Worm (Caenorhabditis elegans) whole organism, L1 larva: ENCODE measurements around the gene str-208.

Experiments
- C04F5.9 ChIP-seq: sonication (generic microtip); optimal IDR thresholded peaks from 2 replicates; lab custom pipeline; 2016; ENCODE audit warnings: missing genetic modification characterization, missing compliant biosample characterization
- aha-1 ChIP-seq: fragments of 150-350 bp; optimal IDR thresholded peaks from 2 replicates; lab custom pipeline; 2014; ENCODE audit warnings: missing biosample characterization, missing genetic modification characterization
- ceh-63 ChIP-seq: fragments of 200-800 bp; sonication (Bioruptor generic); optimal IDR thresholded peaks from 2 replicates; lab custom pipeline; 2018; ENCODE audit warnings: mild to moderate bottlenecking, missing genetic modification characterization, missing compliant biosample characterization
- ceh-8 ChIP-seq: fragments of 200-800 bp; sonication (Bioruptor generic); optimal IDR thresholded peaks from 2 replicates; lab custom pipeline; 2018; ENCODE audit warnings: mild to moderate bottlenecking, missing genetic modification characterization, moderate library complexity, missing compliant biosample characterization
- ceh-82 ChIP-seq, 3 experiments: fragments of 150-350 bp in 1 of 3; sonication (generic microtip) in 2 of 3; optimal IDR thresholded peaks; 2 replicates each; lab custom pipeline; 2014 to 2017; ENCODE audit warnings: missing biosample characterization in 3 of 3, missing genetic modification characterization in 3 of 3
- ces-1 ChIP-seq: fragments of 150-350 bp; optimal IDR thresholded peaks from 2 replicates; lab custom pipeline; 2014; ENCODE audit warnings: missing biosample characterization, missing genetic modification reagents, missing genetic modification characterization
- dsc-1 ChIP-seq: sonication (generic microtip); optimal IDR thresholded peaks from 2 replicates; lab custom pipeline; 2016; ENCODE audit warnings: mild to moderate bottlenecking, missing genetic modification characterization, missing compliant biosample characterization
- efl-1 ChIP-seq, 4 experiments: fragments of 150-350 bp; optimal IDR thresholded peaks in 3 of 4; peaks in 1 of 4; 1 replicate in 1 of 4; 2 replicates in 3 of 4; lab custom pipeline; 2014; ENCODE audit warnings: missing biosample characterization in 2 of 4, missing genetic modification characterization in 2 of 4, missing genetic modification reagents in 2 of 4
- efl-3 ChIP-seq: fragments of 200-800 bp; sonication (Bioruptor generic); optimal IDR thresholded peaks from 2 replicates; lab custom pipeline; 2018; ENCODE audit warnings: mild to moderate bottlenecking, missing genetic modification characterization, missing compliant biosample characterization
- egl-13 ChIP-seq: sonication (generic microtip); optimal IDR thresholded peaks from 2 replicates; lab custom pipeline; 2016; ENCODE audit warnings: missing genotype, missing genetic modification reagents, missing genetic modification characterization, missing compliant biosample characterization
- elt-2 ChIP-seq: sonication (generic microtip); optimal IDR thresholded peaks from 2 replicates; lab custom pipeline; 2016; ENCODE audit warnings: missing genetic modification characterization, mild to moderate bottlenecking, inconsistent platforms, missing compliant biosample characterization, missing genetic modification reagents
- elt-3 ChIP-seq, 6 experiments: fragments of 150-350 bp in 1 of 6; sonication (generic microtip); optimal IDR thresholded peaks; 2 replicates each; lab custom pipeline; 2017 to 2018; ENCODE audit warnings: missing biosample characterization in 6 of 6, missing genetic modification characterization in 6 of 6, inconsistent platforms in 1 of 6
- fkh-4 ChIP-seq: sonication (generic microtip); optimal IDR thresholded peaks from 2 replicates; lab custom pipeline; 2016; ENCODE audit warnings: missing compliant biosample characterization, missing genetic modification characterization, borderline replicate concordance
- fos-1 ChIP-seq: fragments of 150-350 bp; optimal IDR thresholded peaks from 2 replicates; lab custom pipeline; 2014; ENCODE audit warnings: missing biosample characterization, missing genetic modification characterization
- grh-1 ChIP-seq: fragments of 200-800 bp; sonication (Bioruptor generic); IDR thresholded peaks from 2 replicates; pipeline ENCODE4 v1.3.6; 2022; ENCODE audit warnings: missing genetic modification reagents, missing genetic modification characterization, missing compliant biosample characterization
- hlh-17 ChIP-seq: fragments of 200-800 bp; sonication (Bioruptor generic); optimal IDR thresholded peaks from 2 replicates; lab custom pipeline; 2018; ENCODE audit warnings: missing genetic modification characterization, mild to moderate bottlenecking, missing compliant biosample characterization, moderate library complexity, borderline replicate concordance
- hpl-2 ChIP-seq: fragments of 150-350 bp; optimal IDR thresholded peaks from 2 replicates; lab custom pipeline; 2014; ENCODE audit warnings: missing biosample characterization, missing genetic modification reagents, missing genetic modification characterization
- irx-1 ChIP-seq: sonication (generic microtip); optimal IDR thresholded peaks from 2 replicates; lab custom pipeline; 2016; ENCODE audit warnings: missing genetic modification characterization, missing compliant biosample characterization
- isw-1 ChIP-seq: fragments of 200-800 bp; sonication (Bioruptor generic); IDR thresholded peaks from 2 replicates; pipeline ENCODE4 v1.3.6; 2022; ENCODE audit warnings: missing genetic modification characterization, missing compliant biosample characterization
- lin-13 ChIP-seq: fragments of 150-350 bp; optimal IDR thresholded peaks from 2 replicates; lab custom pipeline; 2014; ENCODE audit warnings: missing biosample characterization, missing genetic modification reagents, missing genetic modification characterization
- lin-14 ChIP-seq: fragments of 200-800 bp; sonication (Bioruptor generic); optimal IDR thresholded peaks from 2 replicates; lab custom pipeline; 2018; ENCODE audit warnings: mild to moderate bottlenecking, missing genetic modification characterization, moderate library complexity, missing compliant biosample characterization
- lin-39 ChIP-seq: fragments of 150-350 bp; optimal IDR thresholded peaks from 2 replicates; lab custom pipeline; 2014; ENCODE audit warnings: missing biosample characterization, missing genetic modification reagents, missing genetic modification characterization
- lir-3 ChIP-seq: sonication (generic microtip); optimal IDR thresholded peaks from 2 replicates; lab custom pipeline; 2016; ENCODE audit warnings: mild to moderate bottlenecking, missing genetic modification characterization, moderate library complexity, missing compliant biosample characterization; ENCODE audit not compliant: poor library complexity
- lsy-2 ChIP-seq, 2 experiments: fragments of 150-350 bp; optimal IDR thresholded peaks; 2 replicates each; lab custom pipeline; 2014; ENCODE audit warnings: missing biosample characterization in 2 of 2, missing genetic modification characterization in 2 of 2
- mdl-1 ChIP-seq, 2 experiments: fragments of 150-350 bp; optimal IDR thresholded peaks; 2 replicates each; lab custom pipeline; 2014 to 2017; ENCODE audit warnings: missing biosample characterization in 2 of 2, missing genetic modification characterization in 2 of 2, inconsistent platforms in 1 of 2
- mep-1 ChIP-seq: fragments of 150-350 bp; optimal IDR thresholded peaks from 2 replicates; lab custom pipeline; 2014; ENCODE audit warnings: missing biosample characterization, missing genetic modification characterization
- nhr-11 ChIP-seq: fragments of 150-350 bp; optimal IDR thresholded peaks from 2 replicates; lab custom pipeline; 2014; ENCODE audit warnings: missing biosample characterization, missing genetic modification characterization
- nhr-237 ChIP-seq: fragments of 150-350 bp; optimal IDR thresholded peaks from 2 replicates; lab custom pipeline; 2014; ENCODE audit warnings: missing biosample characterization, missing genetic modification characterization
- nhr-28 ChIP-seq: fragments of 150-350 bp; optimal IDR thresholded peaks from 2 replicates; lab custom pipeline; 2014; ENCODE audit warnings: missing biosample characterization, missing genetic modification characterization
- nhr-47 ChIP-seq: sonication (generic microtip); optimal IDR thresholded peaks from 2 replicates; lab custom pipeline; 2016; ENCODE audit warnings: mild to moderate bottlenecking, missing genetic modification characterization, moderate library complexity, missing compliant biosample characterization
- nhr-71 ChIP-seq: sonication (generic microtip); optimal IDR thresholded peaks from 2 replicates; lab custom pipeline; 2016; ENCODE audit warnings: mild to moderate bottlenecking, missing genetic modification characterization, moderate library complexity, missing compliant biosample characterization
- nhr-76 ChIP-seq: sonication (generic microtip); optimal IDR thresholded peaks from 2 replicates; lab custom pipeline; 2017; ENCODE audit warnings: missing biosample characterization, missing genetic modification characterization
- nhr-85 ChIP-seq: sonication (generic microtip); peaks from one replicate; lab custom pipeline; 2016; ENCODE audit warnings: missing genetic modification characterization, inconsistent platforms, missing compliant biosample characterization
- nhr-90 ChIP-seq: sonication (generic microtip); optimal IDR thresholded peaks from 2 replicates; lab custom pipeline; 2016; ENCODE audit warnings: mild to moderate bottlenecking, missing genetic modification characterization, missing compliant biosample characterization; ENCODE audit not compliant: poor library complexity
- pax-3 ChIP-seq: fragments of 200-800 bp; sonication (Bioruptor generic); optimal IDR thresholded peaks from 2 replicates; lab custom pipeline; 2018; ENCODE audit warnings: mild to moderate bottlenecking, missing genetic modification characterization, moderate library complexity, missing compliant biosample characterization
- pqm-1 ChIP-seq: sonication (generic microtip); optimal IDR thresholded peaks from 3 replicates; lab custom pipeline; 2017; ENCODE audit warnings: missing biosample characterization, missing genetic modification characterization
- rnt-1 ChIP-seq: sonication (generic microtip); optimal IDR thresholded peaks from 2 replicates; lab custom pipeline; 2016; ENCODE audit warnings: mild to moderate bottlenecking, missing genetic modification characterization, moderate library complexity, missing compliant biosample characterization
- skn-1 ChIP-seq: fragments of 150-350 bp; optimal IDR thresholded peaks from 2 replicates; lab custom pipeline; 2014; ENCODE audit warnings: missing biosample characterization, missing genetic modification characterization
- snpc-4 ChIP-seq: fragments of 150-350 bp; optimal IDR thresholded peaks from 2 replicates; lab custom pipeline; 2014; ENCODE audit warnings: missing biosample characterization, missing genetic modification characterization
- sox-4 ChIP-seq: sonication (generic microtip); optimal IDR thresholded peaks from 2 replicates; lab custom pipeline; 2016; ENCODE audit warnings: missing genetic modification characterization, missing compliant biosample characterization
- swsn-7 ChIP-seq: sonication (generic microtip); optimal IDR thresholded peaks from 2 replicates; lab custom pipeline; 2016; ENCODE audit warnings: missing genetic modification characterization, missing compliant biosample characterization
- tlp-1 ChIP-seq: fragments of 150-350 bp; optimal IDR thresholded peaks from 2 replicates; lab custom pipeline; 2014; ENCODE audit warnings: missing biosample characterization, missing genetic modification characterization
- unc-30 ChIP-seq: sonication (generic microtip); optimal IDR thresholded peaks from 2 replicates; lab custom pipeline; 2017; ENCODE audit warnings: missing biosample characterization, missing genetic modification characterization
- unc-86 ChIP-seq: sonication (generic microtip); optimal IDR thresholded peaks from 2 replicates; lab custom pipeline; 2016; ENCODE audit warnings: missing genetic modification characterization, missing compliant biosample characterization
- unc-98 ChIP-seq: fragments of 200-800 bp; sonication (Bioruptor generic); IDR thresholded peaks from 2 replicates; pipeline ENCODE4 v1.3.6; 2022; ENCODE audit warnings: missing genetic modification characterization, missing compliant biosample characterization
- ztf-11 ChIP-seq, 2 experiments: sonication (generic microtip); optimal IDR thresholded peaks; 2 replicates each; lab custom pipeline; 2016 to 2017; ENCODE audit warnings: missing genetic modification characterization in 2 of 2, missing biosample characterization in 1 of 2, missing compliant biosample characterization in 1 of 2

Gene str-208

ce11 chrV:4965790-4966189 is 9.2 kb downstream of the str-208 start:
- TF ChIP-seq nhr-90 (tag; lab: Kevin White, UChicago) (no peak), nhr-85 (tag; lab: Kevin White, UChicago) (peak; percentile 77), fkh-4 (tag; lab: Kevin White, UChicago) (no peak), nhr-71 (peak; percentile 7), efl-1 (optimal IDR thresholded peaks at IDR 0.05; lab: Kevin White, UChicago) (no peak), efl-1 (GFP tag; optimal IDR thresholded peaks at IDR 0.05 in 1 of 2; lab: Kevin White, UChicago) (peak in 1 of 2 experiments; percentile 78), snpc-4 (tag; lab: Kevin White, UChicago) (no peak)

- TF ChIP-seq C04F5.9 (tag; lab: Kevin White, UChicago), result no peak
- TF ChIP-seq unc-86 (tag; lab: Kevin White, UChicago), result no peak
- TF ChIP-seq tlp-1, result no peak
- TF ChIP-seq efl-1 (optimal IDR thresholded peaks at IDR 0.05; lab: Kevin White, UChicago), result no peak
- TF ChIP-seq efl-1 (GFP tag; optimal IDR thresholded peaks at IDR 0.05 in 1 of 2; lab: Kevin White, UChicago), result no peak
- TF ChIP-seq ceh-82 (tag; optimal IDR thresholded peaks at IDR 0.05; lab: Kevin White, UChicago), result no peak
- peak; percentile 15 for TF ChIP-seq nhr-71
- TF ChIP-seq elt-3 (tag; optimal IDR thresholded peaks at IDR 0.05; lab: Kevin White, UChicago), result no peak
- no peak for TF ChIP-seq hlh-17 (GFP tag; lab: Kevin White, UChicago)
- TF ChIP-seq nhr-85 (tag; lab: Kevin White, UChicago), result no peak
- no peak for TF ChIP-seq nhr-237 (tag; lab: Kevin White, UChicago)
- no peak for TF ChIP-seq nhr-76 (tag; lab: Kevin White, UChicago)
- TF ChIP-seq egl-13, result no peak
- TF ChIP-seq fos-1 (tag; lab: Kevin White, UChicago), result no peak
- TF ChIP-seq snpc-4 (tag; lab: Kevin White, UChicago), result no peak
- no peak for TF ChIP-seq irx-1
- no peak for TF ChIP-seq lsy-2 (tag; optimal IDR thresholded peaks at IDR 0.05; lab: Kevin White, UChicago)
- TF ChIP-seq ztf-11 (tag; optimal IDR thresholded peaks at IDR 0.05; lab: Kevin White, UChicago), result no peak
- peak; percentile 60 for TF ChIP-seq dsc-1
- TF ChIP-seq ceh-8 (GFP tag; lab: Kevin White, UChicago), result peak; percentile 83
- no peak for TF ChIP-seq mep-1 (tag; lab: Kevin White, UChicago)
- no peak for TF ChIP-seq skn-1
- peak; percentile 66 for TF ChIP-seq lin-14 (GFP tag; lab: Kevin White, UChicago)
- peak; percentile 10 for TF ChIP-seq nhr-47 (tag; lab: Kevin White, UChicago)
- no peak for TF ChIP-seq efl-3 (GFP tag; lab: Kevin White, UChicago)
- TF ChIP-seq isw-1, result no peak
- TF ChIP-seq pqm-1, result no peak
- TF ChIP-seq swsn-7 (tag; lab: Kevin White, UChicago), result no peak
- TF ChIP-seq lir-3 (tag; lab: Kevin White, UChicago), result no peak
- no peak for TF ChIP-seq sox-4 (tag; lab: Kevin White, UChicago)
These were observed 10.6 kb downstream of the str-208 start for ce11 chrV:4967238-4967637.

- TF ChIP-seq snpc-4 (tag; lab: Kevin White, UChicago) (no peak), aha-1 (no peak), ceh-63 (GFP tag; lab: Kevin White, UChicago) (no peak), grh-1 (GFP tag; lab: Robert Waterston, UW) (no peak), skn-1 (no peak), fos-1 (tag; lab: Kevin White, UChicago) (no peak), nhr-28 (tag; lab: Kevin White, UChicago) (no peak)
These were observed 12.1 kb downstream of the str-208 start for ce11 chrV:4968775-4969174.

ce11 chrV:4969503-4969902 is 12.9 kb downstream of the str-208 start:
- no peak for TF ChIP-seq lin-39
- no peak for TF ChIP-seq rnt-1
- TF ChIP-seq hpl-2 (GFP tag; lab: Kevin White, UChicago), result no peak
- TF ChIP-seq elt-3 (tag; optimal IDR thresholded peaks at IDR 0.05; lab: Kevin White, UChicago), result peak in 1 of 6 experiments; percentile 25
- TF ChIP-seq unc-30 (tag; lab: Kevin White, UChicago), result no peak
- TF ChIP-seq elt-2, result peak; percentile 14
- no peak for TF ChIP-seq lin-13 (GFP tag; lab: Kevin White, UChicago)
- no peak for TF ChIP-seq ceh-8 (GFP tag; lab: Kevin White, UChicago)
- TF ChIP-seq fos-1 (tag; lab: Kevin White, UChicago), result no peak
- no peak for TF ChIP-seq irx-1
- TF ChIP-seq unc-98 (GFP tag; lab: Robert Waterston, UW), result no peak
- TF ChIP-seq mdl-1 (tag; optimal IDR thresholded peaks at IDR 0.05; lab: Kevin White, UChicago), result peak in 1 of 2 experiments; percentile 5
- TF ChIP-seq pax-3, result no peak
- no peak for TF ChIP-seq grh-1 (GFP tag; lab: Robert Waterston, UW)
- no peak for TF ChIP-seq lir-3 (tag; lab: Kevin White, UChicago)
- no peak for TF ChIP-seq nhr-11
- TF ChIP-seq ces-1, result no peak
- no peak for TF ChIP-seq fkh-4 (tag; lab: Kevin White, UChicago)
- no peak for TF ChIP-seq hlh-17 (GFP tag; lab: Kevin White, UChicago)
